Fruit fly (Drosophila melanogaster) whole organism, embryonic: ENCODE measurements around the gene Prp5.
A peak's percentile ranks its signal among the peaks of the same experiment; 100 is the strongest.

Source experiments
- Asciz ChIP-seq: fragments of 200-800 bp; sonication (Bioruptor generic); optimal IDR thresholded peaks from 2 replicates; lab custom pipeline; 2017; ENCODE audit warnings: missing biosample characterization, mild to moderate bottlenecking, missing genetic modification characterization, missing genetic modification reagents
- Atf6 ChIP-seq: fragments of 200-800 bp; sonication (Bioruptor generic); IDR thresholded peaks from 2 replicates; pipeline ENCODE4 v1.3.6; 2022; ENCODE audit warnings: missing biosample characterization, missing genetic modification characterization
- C15 ChIP-seq: fragments of 200-800 bp; sonication (Bioruptor generic); IDR thresholded peaks from 3 replicates; pipeline ENCODE4 v1.3.6; 2022; ENCODE audit warnings: missing biosample characterization, missing genetic modification characterization
- CG10565 ChIP-seq: fragments of 200-800 bp; sonication (Bioruptor generic); optimal IDR thresholded peaks from 3 replicates; lab custom pipeline; 2016; ENCODE audit warnings: missing biosample characterization, mild to moderate bottlenecking, missing genetic modification characterization
- CG11560 ChIP-seq: fragments of 200-800 bp; sonication (Bioruptor generic); IDR thresholded peaks from 3 replicates; pipeline ENCODE4 v1.3.6; 2022; ENCODE audit warnings: missing biosample characterization, missing genetic modification characterization
- CG17829 ChIP-seq: fragments of 200-800 bp; optimal IDR thresholded peaks from 2 replicates; lab custom pipeline; 2019; ENCODE audit warnings: missing biosample characterization, mild to moderate bottlenecking, missing genetic modification characterization, moderate library complexity
- CG17912 ChIP-seq: fragments of 200-800 bp; sonication (Bioruptor generic); optimal IDR thresholded peaks from 2 replicates; lab custom pipeline; 2018; ENCODE audit warnings: missing biosample characterization, mild to moderate bottlenecking, missing genetic modification characterization
- CG30020 ChIP-seq: fragments of 200-800 bp; optimal IDR thresholded peaks from 2 replicates; lab custom pipeline; 2019; ENCODE audit warnings: missing biosample characterization, mild to moderate bottlenecking, missing genetic modification characterization, moderate library complexity
- CG3163 ChIP-seq: fragments of 200-800 bp; sonication (Bioruptor generic); optimal IDR thresholded peaks from 3 replicates; lab custom pipeline; 2016; ENCODE audit warnings: missing biosample characterization, missing genetic modification characterization
- CG32772 ChIP-seq: fragments of 200-800 bp; sonication (Bioruptor generic); IDR thresholded peaks from 2 replicates; pipeline ENCODE4 v1.3.6; 2022; ENCODE audit warnings: missing biosample characterization, missing genetic modification characterization
- CG3838 ChIP-seq: fragments of 200-800 bp; sonication (Bioruptor generic); optimal IDR thresholded peaks from 3 replicates; lab custom pipeline; 2016; ENCODE audit warnings: missing biosample characterization, missing genetic modification characterization
- CG6854 ChIP-seq: fragments of 200-800 bp; sonication (Bioruptor generic); optimal IDR thresholded peaks from 3 replicates; lab custom pipeline; 2017; ENCODE audit warnings: missing biosample characterization, mild to moderate bottlenecking, missing genetic modification characterization
- CG7357 ChIP-seq: fragments of 200-800 bp; sonication (Bioruptor generic); IDR thresholded peaks from 3 replicates; pipeline ENCODE4 v1.3.6; 2022; ENCODE audit warnings: missing biosample characterization, missing genetic modification characterization
- CG7928 ChIP-seq: fragments of 200-800 bp; sonication (Bioruptor generic); optimal IDR thresholded peaks from 2 replicates; lab custom pipeline; 2017; ENCODE audit warnings: missing biosample characterization, mild to moderate bottlenecking, missing genetic modification characterization
- CG8281 ChIP-seq: fragments of 200-800 bp; sonication (Bioruptor generic); optimal IDR thresholded peaks from 2 replicates; lab custom pipeline; 2018; ENCODE audit warnings: missing biosample characterization, mild to moderate bottlenecking, missing genetic modification characterization, moderate library complexity
- CG9437 ChIP-seq: fragments of 200-800 bp; sonication (Bioruptor generic); optimal IDR thresholded peaks from 2 replicates; lab custom pipeline; 2018; ENCODE audit warnings: missing biosample characterization, mild to moderate bottlenecking, missing genetic modification characterization
- CG9727 ChIP-seq: fragments of 200-800 bp; sonication (Bioruptor generic); optimal IDR thresholded peaks from 3 replicates; lab custom pipeline; 2017; ENCODE audit warnings: missing biosample characterization, mild to moderate bottlenecking, missing genetic modification characterization
- Deaf1 ChIP-seq: fragments of 200-800 bp; optimal IDR thresholded peaks from 3 replicates; lab custom pipeline; 2019; ENCODE audit warnings: missing biosample characterization, mild to moderate bottlenecking, missing genetic modification characterization, moderate library complexity
- Dek ChIP-seq: fragments of 200-800 bp; sonication (Bioruptor generic); optimal IDR thresholded peaks from 3 replicates; lab custom pipeline; 2019; ENCODE audit warnings: missing biosample characterization, mild to moderate bottlenecking, missing genetic modification characterization, moderate library complexity
- Gug ChIP-seq: fragments of 200-800 bp; sonication (Bioruptor generic); IDR thresholded peaks from 4 replicates; pipeline ENCODE4 v1.3.6; 2022; ENCODE audit warnings: missing biosample characterization, missing genetic modification characterization
- HLH3B ChIP-seq: fragments of 200-800 bp; sonication (Bioruptor generic); IDR thresholded peaks from 2 replicates; pipeline ENCODE4 v1.3.6; 2022; ENCODE audit warnings: missing biosample characterization, missing genetic modification characterization
- HLH4C ChIP-seq: fragments of 200-800 bp; sonication (Bioruptor generic); IDR thresholded peaks from 3 replicates; pipeline ENCODE4 v1.3.6; 2022; ENCODE audit warnings: missing biosample characterization, missing genetic modification characterization; ENCODE audit not compliant: partially characterized antibody
- Hr78 ChIP-seq, 2 experiments: fragments of 200-800 bp in 1 of 2; fragments of >200 bp in 1 of 2; sonication (Bioruptor generic) in 1 of 2; optimal IDR thresholded peaks; 2 replicates each; lab custom pipeline; 2017 to 2019; ENCODE audit warnings: missing biosample characterization in 2 of 2, missing genetic modification characterization in 2 of 2, mild to moderate bottlenecking in 1 of 2, moderate library complexity in 1 of 2
- Opbp ChIP-seq: fragments of 200-800 bp; sonication (Bioruptor generic); IDR thresholded peaks from 3 replicates; pipeline ENCODE4 v1.3.6; 2022; ENCODE audit warnings: missing biosample characterization, missing genetic modification characterization; ENCODE audit not compliant: partially characterized antibody
- Spps ChIP-seq: fragments of 200-800 bp; sonication (Bioruptor generic); optimal IDR thresholded peaks from 2 replicates; lab custom pipeline; 2018; ENCODE audit warnings: missing biosample characterization, mild to moderate bottlenecking, missing genetic modification characterization
- Sry-δ ChIP-seq: fragments of 200-800 bp; sonication (Bioruptor generic); optimal IDR thresholded peaks from 2 replicates; lab custom pipeline; 2016; ENCODE audit warnings: missing biosample characterization, missing genetic modification characterization
- aop ChIP-seq: fragments of 200-800 bp; sonication (Bioruptor generic); IDR thresholded peaks from 2 replicates; pipeline ENCODE4 v1.3.6; 2022; ENCODE audit warnings: missing biosample characterization, missing genetic modification characterization
- bigmax ChIP-seq: fragments of 200-800 bp; sonication (Bioruptor generic); optimal IDR thresholded peaks from 2 replicates; lab custom pipeline; 2018; ENCODE audit warnings: missing biosample characterization, mild to moderate bottlenecking, missing genetic modification characterization
- btn ChIP-seq: fragments of 200-800 bp; sonication (Bioruptor generic); optimal IDR thresholded peaks from 2 replicates; lab custom pipeline; 2016; ENCODE audit warnings: missing biosample characterization, missing genetic modification characterization
- cato ChIP-seq: fragments of 200-800 bp; sonication (Bioruptor generic); optimal IDR thresholded peaks from 2 replicates; lab custom pipeline; 2016; ENCODE audit warnings: missing biosample characterization, missing genetic modification characterization, borderline replicate concordance
- caup ChIP-seq: fragments of 200-800 bp; sonication (Bioruptor generic); optimal IDR thresholded peaks from 3 replicates; lab custom pipeline; 2017; ENCODE audit warnings: missing biosample characterization, mild to moderate bottlenecking, missing genetic modification characterization, moderate library complexity; ENCODE audit not compliant: severe bottlenecking
- chm ChIP-seq: fragments of 200-800 bp; sonication (Bioruptor generic); IDR thresholded peaks from 2 replicates; pipeline ENCODE4 v1.3.6; 2022; ENCODE audit warnings: missing biosample characterization, missing genetic modification characterization
- crc ChIP-seq: fragments of 200-800 bp; sonication (Bioruptor generic); optimal IDR thresholded peaks from 2 replicates; lab custom pipeline; 2016; ENCODE audit warnings: missing biosample characterization, missing genetic modification characterization
- dm ChIP-seq: fragments of 200-800 bp; sonication (Bioruptor generic); optimal IDR thresholded peaks from 3 replicates; lab custom pipeline; 2016; ENCODE audit warnings: missing biosample characterization, missing genetic modification characterization
- emc ChIP-seq: fragments of 200-800 bp; sonication (Bioruptor generic); optimal IDR thresholded peaks from 2 replicates; lab custom pipeline; 2016; ENCODE audit warnings: missing biosample characterization, missing genetic modification characterization
- ems ChIP-seq: fragments of 200-800 bp; sonication (Bioruptor generic); optimal IDR thresholded peaks from 3 replicates; lab custom pipeline; 2016; ENCODE audit warnings: missing biosample characterization, missing genetic modification characterization
- gem ChIP-seq: fragments of 200-800 bp; sonication (Bioruptor generic); optimal IDR thresholded peaks from 2 replicates; lab custom pipeline; 2019; ENCODE audit warnings: missing biosample characterization, mild to moderate bottlenecking, missing genetic modification characterization, moderate library complexity
- hkb ChIP-seq, 2 experiments: fragments of 200-800 bp in 1 of 2; fragments of >200 bp in 1 of 2; sonication (Bioruptor generic) in 1 of 2; IDR thresholded peaks in 1 of 2; optimal IDR thresholded peaks in 1 of 2; 2 replicates each; pipeline versions ENCODE4 v1.3.6 to Lab custom; 2017 to 2022; ENCODE audit warnings: missing biosample characterization in 1 of 2, missing genetic modification characterization in 1 of 2
- hth ChIP-seq: fragments of >200 bp; optimal IDR thresholded peaks from 2 replicates; lab custom pipeline; 2017; ENCODE audit warnings: inconsistent platforms
- ind ChIP-seq: fragments of 200-800 bp; sonication (Bioruptor generic); optimal IDR thresholded peaks from 3 replicates; lab custom pipeline; 2016; ENCODE audit warnings: missing biosample characterization, missing genetic modification characterization
- insv ChIP-seq, 2 experiments: fragments of 200-800 bp; sonication (Bioruptor generic); optimal IDR thresholded peaks; 3 replicates each; lab custom pipeline; 2016 to 2018; ENCODE audit warnings: missing biosample characterization in 2 of 2, missing genetic modification characterization in 2 of 2
- kah ChIP-seq: fragments of 200-800 bp; sonication (Bioruptor generic); optimal IDR thresholded peaks from 2 replicates; lab custom pipeline; 2018; ENCODE audit warnings: missing biosample characterization, mild to moderate bottlenecking, missing genetic modification characterization
- mam ChIP-seq: fragments of 200-800 bp; sonication (Bioruptor generic); optimal IDR thresholded peaks from 3 replicates; lab custom pipeline; 2016; ENCODE audit warnings: missing biosample characterization, missing genetic modification characterization
- org-1 ChIP-seq: fragments of 200-800 bp; sonication (Bioruptor generic); optimal IDR thresholded peaks from 2 replicates; lab custom pipeline; 2017; ENCODE audit warnings: missing biosample characterization, missing genetic modification characterization
- sd ChIP-seq: fragments of 200-800 bp; sonication (Bioruptor generic); optimal IDR thresholded peaks from 3 replicates; lab custom pipeline; 2018; ENCODE audit warnings: missing biosample characterization, mild to moderate bottlenecking, missing genetic modification characterization, moderate library complexity
- sim ChIP-seq: fragments of 200-800 bp; sonication (Bioruptor generic); IDR thresholded peaks from 2 replicates; pipeline ENCODE4 v1.3.6; 2022; ENCODE audit warnings: missing biosample characterization, missing genetic modification characterization
- sisA ChIP-seq: fragments of 200-800 bp; sonication (Bioruptor generic); IDR thresholded peaks from 2 replicates; pipeline ENCODE4 v1.3.6; 2022; ENCODE audit warnings: missing biosample characterization, missing genetic modification characterization
- slbo ChIP-seq: fragments of 200-800 bp; sonication (Bioruptor generic); IDR thresholded peaks from 2 replicates; pipeline ENCODE4 v1.3.6; 2022; ENCODE audit warnings: missing biosample characterization, missing genetic modification characterization
- ttk ChIP-seq: fragments of 200-800 bp; sonication (Bioruptor generic); IDR thresholded peaks from 2 replicates; pipeline ENCODE4 v2.1.2; 2022; ENCODE audit warnings: missing biosample characterization, missing genetic modification characterization
- vnd ChIP-seq: fragments of 200-800 bp; sonication (Bioruptor generic); IDR thresholded peaks from 3 replicates; pipeline ENCODE4 v1.3.6; 2022; ENCODE audit warnings: missing biosample characterization, missing genetic modification characterization; ENCODE audit not compliant: partially characterized antibody
- wdn ChIP-seq: fragments of 200-800 bp; sonication (Bioruptor generic); IDR thresholded peaks from 2 replicates; pipeline ENCODE4 v1.3.6; 2022; ENCODE audit warnings: missing biosample characterization, missing genetic modification characterization

Prp5 gene

DNA sequence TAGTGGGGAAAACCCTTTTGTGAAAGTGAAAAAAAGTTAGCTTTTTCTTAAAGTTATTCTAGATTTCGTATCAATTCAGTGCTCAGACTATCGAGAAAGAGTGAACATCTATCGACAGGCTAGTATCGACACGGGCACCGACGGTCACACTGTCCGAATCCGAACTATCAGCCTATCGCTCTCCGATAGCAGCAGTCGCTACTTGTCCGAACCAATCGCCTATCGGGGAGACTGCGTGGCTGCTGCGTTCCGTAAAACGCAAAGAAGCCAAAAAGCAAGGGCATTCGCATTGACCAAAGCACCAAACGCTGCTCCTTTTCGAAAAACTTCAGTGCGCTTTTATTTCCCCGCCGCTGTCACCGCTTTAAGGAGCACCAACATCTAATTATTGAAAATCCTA, 25.7 kb upstream of the Prp5 start, which contains the start of gene Top1 (continued):
- peak; percentile 63 for TF ChIP-seq slbo (GFP tag; lab: Robert Waterston, UW)
- TF ChIP-seq HLH4C (GFP tag; lab: Robert Waterston, UW), result peak; percentile 94
- no peak for TF ChIP-seq crc (GFP tag; lab: Kevin White, UChicago)
- no peak for TF ChIP-seq btn (GFP tag; lab: Kevin White, UChicago)
- TF ChIP-seq ems (GFP tag; lab: Kevin White, UChicago), result no peak
- no peak for TF ChIP-seq hth (lab: Kevin White, UChicago)
- peak; percentile 7 for TF ChIP-seq Dek
- TF ChIP-seq vnd (GFP tag; lab: Robert Waterston, UW), result peak; percentile 94
- TF ChIP-seq CG17829, result peak; percentile 34
- peak; percentile 36 for TF ChIP-seq Deaf1 (tag; lab: Kevin White, UChicago)
- no peak for TF ChIP-seq CG7357 (GFP tag; lab: Robert Waterston, UW)
- TF ChIP-seq CG32772 (GFP tag; lab: Robert Waterston, UW), result no peak
- TF ChIP-seq hkb (optimal IDR thresholded peaks at IDR 0.05; lab: Kevin White, UChicago), result no peak
- no peak for TF ChIP-seq hkb (GFP tag; IDR thresholded peaks at IDR 0.05; lab: Robert Waterston, UW)
- TF ChIP-seq Opbp (GFP tag; lab: Robert Waterston, UW), result peak; percentile 97
- TF ChIP-seq CG3163 (GFP tag; lab: Kevin White, UChicago), result no peak
- TF ChIP-seq emc (GFP tag; lab: Kevin White, UChicago), result no peak
- no peak for TF ChIP-seq CG11560 (tag; lab: Robert Waterston, UW)
- no peak for TF ChIP-seq CG6854 (GFP tag; lab: Kevin White, UChicago)
- TF ChIP-seq C15 (GFP tag; lab: Robert Waterston, UW), result no peak
- peak; percentile 28 for TF ChIP-seq CG7928 (GFP tag; lab: Kevin White, UChicago)
- peak; percentile 85 for TF ChIP-seq Sry-δ (GFP tag; lab: Kevin White, UChicago)
- TF ChIP-seq wdn (GFP tag; lab: Robert Waterston, UW), result no peak
- TF ChIP-seq dm (GFP tag; lab: Kevin White, UChicago), result no peak
- 0 out of 2 replicates have a peak, but pooled peaks have one; percentile 8 for TF ChIP-seq chm
- TF ChIP-seq Asciz (GFP tag; lab: Kevin White, UChicago), result no peak
- TF ChIP-seq insv (GFP tag; optimal IDR thresholded peaks at IDR 0.05; lab: Kevin White, UChicago), result no peak
- no peak for TF ChIP-seq aop (GFP tag; lab: Robert Waterston, UW)
- TF ChIP-seq sim (GFP tag; lab: Robert Waterston, UW), result no peak
- peak; percentile 41; the same call in 1 of the 4 replicates for TF ChIP-seq Gug (GFP tag; lab: Robert Waterston, UW)
- TF ChIP-seq ttk (GFP tag; lab: Robert Waterston, UW), result no peak
- no peak for TF ChIP-seq CG8281 (tag; lab: Kevin White, UChicago)
- TF ChIP-seq caup (GFP tag; lab: Kevin White, UChicago), result no peak
- no peak for TF ChIP-seq sd
- TF ChIP-seq CG17912 (GFP tag; lab: Kevin White, UChicago), result no peak
- TF ChIP-seq gem (tag; lab: Kevin White, UChicago), result no peak
- TF ChIP-seq CG9437, result peak; percentile 71
- no peak for TF ChIP-seq CG9727 (GFP tag; lab: Kevin White, UChicago)
- no peak for TF ChIP-seq HLH3B (GFP tag; lab: Robert Waterston, UW)
- no peak for TF ChIP-seq cato (GFP tag; lab: Kevin White, UChicago)
- no peak for TF ChIP-seq bigmax (GFP tag; lab: Kevin White, UChicago)
- TF ChIP-seq CG3838 (GFP tag; lab: Kevin White, UChicago), result no peak
- TF ChIP-seq kah (GFP tag; lab: Kevin White, UChicago), result no peak
- TF ChIP-seq Hr78 (GFP tag; optimal IDR thresholded peaks at IDR 0.05; lab: Kevin White, UChicago), result no peak
- 0 out of 2 replicates have a peak, but pooled peaks have one; percentile 28 for TF ChIP-seq Atf6 (GFP tag; lab: Robert Waterston, UW)
- TF ChIP-seq CG10565 (GFP tag; lab: Kevin White, UChicago), result no peak
- 0 out of 2 replicates have a peak, but pooled peaks have one; percentile 22 for TF ChIP-seq sisA (GFP tag; lab: Robert Waterston, UW)
- peak; percentile 64 for TF ChIP-seq mam (GFP tag; lab: Kevin White, UChicago)
- no peak for TF ChIP-seq org-1
- peak; percentile 46 for TF ChIP-seq CG30020 (tag; lab: Kevin White, UChicago)
- no peak for TF ChIP-seq Spps (tag; lab: Kevin White, UChicago)
- TF ChIP-seq ind (GFP tag; lab: Kevin White, UChicago), result peak; percentile 4
